Worm (Caenorhabditis elegans): ENCODE results near the gene ceh-58.
A peak's percentile ranks its signal among the peaks of the same experiment; 100 is the strongest.

The ceh-58 gene

DNA sequence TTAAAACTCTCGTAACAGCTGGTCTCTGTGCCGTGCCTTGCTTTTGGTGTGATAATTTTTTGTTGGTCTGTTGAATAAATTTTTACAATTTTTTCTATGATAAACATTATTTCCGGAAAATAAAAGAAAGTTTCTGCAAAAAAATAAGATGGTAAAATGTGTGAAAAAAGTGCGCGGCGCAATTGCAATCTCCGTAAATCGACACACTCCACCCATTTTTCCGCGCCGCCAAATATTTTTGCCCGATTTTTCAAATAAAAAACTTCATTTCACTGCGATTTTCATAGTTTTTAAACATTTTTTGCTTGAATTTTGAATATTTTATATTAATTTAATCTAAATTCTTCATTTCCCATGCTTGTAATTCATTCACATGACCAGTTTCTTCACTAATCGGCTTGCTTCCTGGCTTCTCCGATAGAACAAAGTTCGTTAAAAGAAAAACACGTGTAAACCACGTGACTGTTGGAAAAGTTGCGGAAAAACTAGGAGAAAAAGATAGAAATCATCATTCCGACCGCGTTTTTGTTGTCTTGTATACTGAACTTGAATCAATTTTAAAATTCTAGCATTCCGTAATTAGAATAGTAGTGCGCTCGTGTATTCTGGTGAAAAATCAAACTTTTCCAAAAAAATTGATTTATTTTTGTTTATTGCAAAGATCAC, 18.8 kb upstream of the ceh-58 start (continued):
- TF ChIP-seq ekl-4 (GFP tag; IDR thresholded peaks at IDR 0.05): peak; percentile 26; the same call in 1 of the 2 replicates
- TF ChIP-seq ceh-79 (tag; optimal IDR thresholded peaks at IDR 0.05): no peak
- TF ChIP-seq nfyb-1 (GFP tag; IDR thresholded peaks at IDR 0.05): 0 out of 2 replicates have a peak, but pooled peaks have one; percentile 14
- peak; percentile 33 for TF ChIP-seq chd-7 (tag; optimal IDR thresholded peaks at IDR 0.05)
- no peak for TF ChIP-seq nfya-2 (GFP tag; IDR thresholded peaks at IDR 0.05)
- peak; percentile 26 for TF ChIP-seq nhr-80 (tag; optimal IDR thresholded peaks at IDR 0.05)
- TF ChIP-seq ztf-26 (tag; optimal IDR thresholded peaks at IDR 0.05): no peak
- 0 out of 2 replicates have a peak, but pooled peaks have one; percentile 59 for TF ChIP-seq ztf-28 (GFP tag; IDR thresholded peaks at IDR 0.05)
- TF ChIP-seq ceh-40 (GFP tag; IDR thresholded peaks at IDR 0.05): no peak
- TF ChIP-seq efl-1 (GFP tag; optimal IDR thresholded peaks at IDR 0.05): peak; percentile 2
- no peak for TF ChIP-seq somi-1 (GFP tag; optimal IDR thresholded peaks at IDR 0.05)
- TF ChIP-seq Y56A3A.18 (GFP tag; IDR thresholded peaks at IDR 0.05): no peak
- peak; percentile 46 for TF ChIP-seq madf-10 (tag; optimal IDR thresholded peaks at IDR 0.05)
- TF ChIP-seq Y79H2A.3 (GFP tag; conservative IDR thresholded peaks at IDR 0.05): no peak
- no peak for TF ChIP-seq ccch-3 (GFP tag; optimal IDR thresholded peaks at IDR 0.05)
- no peak for TF ChIP-seq ets-4 (GFP tag; optimal IDR thresholded peaks at IDR 0.05)
- TF ChIP-seq rpc-1 (optimal IDR thresholded peaks at IDR 0.05): peak; percentile 33
- no peak for TF ChIP-seq rpc-1 (tag; optimal IDR thresholded peaks at IDR 0.05)
- no peak for TF ChIP-seq rec-8 (tag; optimal IDR thresholded peaks at IDR 0.05)
- peak; percentile 54 for TF ChIP-seq pha-4 (tag; optimal IDR thresholded peaks at IDR 0.05)
- TF ChIP-seq snpc-1.1 (tag; optimal IDR thresholded peaks at IDR 0.05; ENCODE audit: insufficient read depth): peak; percentile 20
- peak; percentile 56; the same call in 1 of the 2 replicates for TF ChIP-seq attf-3 (GFP tag; conservative IDR thresholded peaks at IDR 0.05)
- peak; percentile 23; the same call in 1 of the 2 replicates for TF ChIP-seq pbrm-1 (GFP tag; IDR thresholded peaks at IDR 0.05)
- TF ChIP-seq K11D2.4 (GFP tag; IDR thresholded peaks at IDR 0.05): no peak
- no peak for TF ChIP-seq gei-17 (GFP tag; optimal IDR thresholded peaks at IDR 0.05)
- peak; percentile 45 for TF ChIP-seq ztf-18 (tag; optimal IDR thresholded peaks at IDR 0.05)
- no peak for TF ChIP-seq hlh-26 (GFP tag; conservative IDR thresholded peaks at IDR 0.05)
- TF ChIP-seq T26A5.8 (tag; optimal IDR thresholded peaks at IDR 0.05): no peak
- TF ChIP-seq athp-1 (tag; optimal IDR thresholded peaks at IDR 0.05): peak; percentile 67
- no peak for TF ChIP-seq lin-26 (GFP tag; IDR thresholded peaks at IDR 0.05)
- peak; percentile 72 for TF ChIP-seq B0019.2 (GFP tag; conservative IDR thresholded peaks at IDR 0.05)
- 0 out of 2 replicates have a peak, but pooled peaks have one; percentile 25 for TF ChIP-seq C06A6.2 (GFP tag; conservative IDR thresholded peaks at IDR 0.05)
- TF ChIP-seq ZK185.1 (tag; optimal IDR thresholded peaks at IDR 0.05; ENCODE audit: poor library complexity, severe bottlenecking): peak; percentile 23
- TF ChIP-seq lin-35 (GFP tag; optimal IDR thresholded peaks at IDR 0.05): peak in 1 of 3 experiments; percentile 80
- peak; percentile 66 for TF ChIP-seq madf-6 (GFP tag; IDR thresholded peaks at IDR 0.05)
- TF ChIP-seq cebp-2 (GFP tag; IDR thresholded peaks at IDR 0.05): no peak
- TF ChIP-seq ztf-3 (GFP tag; optimal IDR thresholded peaks at IDR 0.05): no peak
- TF ChIP-seq lin-40 (tag; optimal IDR thresholded peaks at IDR 0.05): peak; percentile 59
- TF ChIP-seq dox-1 (GFP tag; IDR thresholded peaks at IDR 0.05): peak; percentile 79
- TF ChIP-seq tbp1 (GFP tag; optimal IDR thresholded peaks at IDR 0.05): peak; percentile 58
- peak; percentile 57 for TF ChIP-seq lsl-1 (GFP tag; optimal IDR thresholded peaks at IDR 0.05)
- 0 out of 2 replicates have a peak, but pooled peaks have one; percentile 7 for TF ChIP-seq egl-44 (GFP tag; IDR thresholded peaks at IDR 0.05)
- TF ChIP-seq F57C9.4 (tag; optimal IDR thresholded peaks at IDR 0.05): no peak
- peak; percentile 43 for TF ChIP-seq hmg-1.2 (GFP tag; IDR thresholded peaks at IDR 0.05)
- TF ChIP-seq F49E8.2 (tag; optimal IDR thresholded peaks at IDR 0.05; ENCODE audit: insufficient read depth): peak; percentile 28
- TF ChIP-seq B0035.1 (tag; optimal IDR thresholded peaks at IDR 0.05): peak; percentile 11
- no peak for TF ChIP-seq egrh-3 (GFP tag; IDR thresholded peaks at IDR 0.05)
- no peak for TF ChIP-seq aptf-2 (GFP tag; conservative IDR thresholded peaks at IDR 0.05)

All from whole organism, young adult.